Fruit fly (Drosophila melanogaster) whole organism, adult: ENCODE measurements around the gene CG11286.

Source experiments
- CG11617 ChIP-seq: fragments of 200-800 bp; sonication (Bioruptor generic); optimal IDR thresholded peaks from 2 replicates; lab custom pipeline; 2017; ENCODE audit warnings: mild to moderate bottlenecking, missing biosample characterization, missing genetic modification reagents, missing genetic modification characterization
- CG12768 ChIP-seq: fragments of 200-800 bp; sonication (Bioruptor generic); optimal IDR thresholded peaks from 2 replicates; lab custom pipeline; 2017; ENCODE audit warnings: missing biosample characterization, missing genetic modification characterization, mild to moderate bottlenecking, moderate library complexity, missing genetic modification reagents
- CG14711 ChIP-seq: fragments of 200-800 bp; sonication (Bioruptor generic); optimal IDR thresholded peaks from 2 replicates; lab custom pipeline; 2018; ENCODE audit warnings: missing biosample characterization, mild to moderate bottlenecking, missing genetic modification characterization, moderate library complexity
- CG1620 ChIP-seq: fragments of 200-800 bp; sonication (Bioruptor generic); optimal IDR thresholded peaks from 2 replicates; lab custom pipeline; 2016; ENCODE audit warnings: missing biosample characterization, missing genetic modification characterization
- CG33017 ChIP-seq: fragments of 200-800 bp; sonication (Bioruptor generic); optimal IDR thresholded peaks from 2 replicates; lab custom pipeline; 2018; ENCODE audit warnings: missing biosample characterization, mild to moderate bottlenecking, missing genetic modification characterization, moderate library complexity
- CG5204 ChIP-seq: fragments of 200-800 bp; sonication (Bioruptor generic); optimal IDR thresholded peaks from 2 replicates; lab custom pipeline; 2016; ENCODE audit warnings: missing biosample characterization, missing genetic modification characterization
- CG7045 ChIP-seq: fragments of 200-800 bp; sonication (Bioruptor generic); optimal IDR thresholded peaks from 2 replicates; lab custom pipeline; 2017; ENCODE audit warnings: missing biosample characterization, mild to moderate bottlenecking, missing genetic modification characterization
- CG7101 ChIP-seq: fragments of 200-800 bp; sonication (Bioruptor generic); optimal IDR thresholded peaks from 2 replicates; lab custom pipeline; 2018; ENCODE audit warnings: missing biosample characterization, mild to moderate bottlenecking, missing genetic modification characterization, moderate library complexity
- Clk ChIP-seq: fragments of 200-800 bp; sonication (Bioruptor generic); optimal IDR thresholded peaks from 2 replicates; lab custom pipeline; 2017; ENCODE audit warnings: missing biosample characterization, missing genetic modification characterization
- Crg-1 ChIP-seq: fragments of 200-800 bp; sonication (Bioruptor generic); optimal IDR thresholded peaks from 2 replicates; lab custom pipeline; 2016; ENCODE audit warnings: missing biosample characterization, missing genetic modification characterization
- Hr96 ChIP-seq: fragments of 200-800 bp; sonication (Bioruptor generic); optimal IDR thresholded peaks from 2 replicates; lab custom pipeline; 2016; ENCODE audit warnings: missing biosample characterization, missing genetic modification characterization
- Mnt ChIP-seq: fragments of 200-800 bp; sonication (Bioruptor generic); optimal IDR thresholded peaks from 2 replicates; lab custom pipeline; 2016; ENCODE audit warnings: missing biosample characterization, mild to moderate bottlenecking, missing genetic modification characterization
- bab1 ChIP-seq: fragments of 200-800 bp; sonication (Bioruptor generic); optimal IDR thresholded peaks from 3 replicates; lab custom pipeline; 2019; ENCODE audit warnings: missing biosample characterization, mild to moderate bottlenecking, missing genetic modification characterization, moderate library complexity
- cic ChIP-seq: fragments of 200-800 bp; sonication (Bioruptor generic); optimal IDR thresholded peaks from 2 replicates; lab custom pipeline; 2017; ENCODE audit warnings: missing biosample characterization, mild to moderate bottlenecking, missing genetic modification characterization, moderate library complexity
- cnc ChIP-seq, 2 experiments: fragments of >200 bp; optimal IDR thresholded peaks; 2 replicates each; lab custom pipeline; 2017
- kay ChIP-seq: fragments of 200-800 bp; sonication (Bioruptor generic); peaks from one replicate; lab custom pipeline; 2016; ENCODE audit warnings: missing biosample characterization, missing genetic modification characterization, borderline replicate concordance
- ovo ChIP-seq: fragments of 200-800 bp; sonication (Bioruptor generic); optimal IDR thresholded peaks from 2 replicates; lab custom pipeline; 2016; ENCODE audit warnings: missing biosample characterization, missing genetic modification characterization
- pad ChIP-seq: fragments of 200-800 bp; sonication (Bioruptor generic); optimal IDR thresholded peaks from 3 replicates; lab custom pipeline; 2017; ENCODE audit warnings: missing biosample characterization, missing genetic modification characterization, mild to moderate bottlenecking, moderate library complexity, missing genetic modification reagents
- tj ChIP-seq: fragments of 200-800 bp; sonication (Bioruptor generic); optimal IDR thresholded peaks from 3 replicates; lab custom pipeline; 2017; ENCODE audit warnings: missing biosample characterization, mild to moderate bottlenecking, missing genetic modification characterization, moderate library complexity
- toe ChIP-seq: fragments of 200-800 bp; sonication (Bioruptor generic); optimal IDR thresholded peaks from 2 replicates; lab custom pipeline; 2016; ENCODE audit warnings: missing biosample characterization, missing genetic modification characterization

The CG11286 gene

dm6 chr3R:7804332-7804731 lies 32.8 kb upstream of the CG11286 start, which contains the start of gene CG18268:
Gene CG18268 (minus strand): TSS chr3R:7804432.
- TF ChIP-seq kay (GFP tag; lab: Kevin White, UChicago) = peak; percentile 44
- peak; percentile 34 for TF ChIP-seq CG7045
- TF ChIP-seq pad = no peak
- no peak for TF ChIP-seq Hr96 (GFP tag; lab: Kevin White, UChicago)
- TF ChIP-seq cic = no peak
- TF ChIP-seq CG33017 = no peak
- TF ChIP-seq Crg-1 (GFP tag; lab: Kevin White, UChicago) = no peak
- no peak for TF ChIP-seq cnc (optimal IDR thresholded peaks at IDR 0.05; lab: Kevin White, UChicago)
- peak; percentile 22 for TF ChIP-seq CG5204 (GFP tag; lab: Kevin White, UChicago)
- TF ChIP-seq bab1 = no peak
- TF ChIP-seq CG12768 = no peak

dm6 chr3R:7802693-7803092 lies 31.1 kb upstream of the CG11286 start, which contains the start of gene CG3014:
Gene CG3014 (minus strand): TSS chr3R:7802793.
- no peak for TF ChIP-seq Crg-1 (GFP tag; lab: Kevin White, UChicago)
- no peak for TF ChIP-seq ovo (GFP tag; lab: Kevin White, UChicago)
- TF ChIP-seq CG14711 (tag; lab: Kevin White, UChicago) = no peak
- no peak for TF ChIP-seq toe (GFP tag; lab: Kevin White, UChicago)
- TF ChIP-seq CG11617 (GFP tag; lab: Kevin White, UChicago) = no peak
- no peak for TF ChIP-seq bab1
- no peak for TF ChIP-seq tj

- TF ChIP-seq Crg-1 (GFP tag; lab: Kevin White, UChicago) (no peak), cic (peak; percentile 81), CG12768 (peak; percentile 9), CG14711 (tag; lab: Kevin White, UChicago) (no peak), Mnt (peak; percentile 53)
Measured at dm6 chr3R:7798525-7798924, 27.0 kb upstream of the CG11286 start, which contains the start of gene CG18744. Gene CG18744 (minus strand): TSS chr3R:7798771.

- TF ChIP-seq Mnt (peak; percentile 26), CG1620 (GFP tag; lab: Kevin White, UChicago) (no peak), pad (no peak), tj (peak; percentile 62), CG12768 (peak; percentile 78), ovo (GFP tag; lab: Kevin White, UChicago) (peak; percentile 36), CG14711 (tag; lab: Kevin White, UChicago) (no peak), Hr96 (GFP tag; lab: Kevin White, UChicago) (peak; percentile 31), CG7045 (peak; percentile 73), CG5204 (GFP tag; lab: Kevin White, UChicago) (peak; percentile 19), Crg-1 (GFP tag; lab: Kevin White, UChicago) (no peak), toe (GFP tag; lab: Kevin White, UChicago) (peak; percentile 45), CG11617 (GFP tag; lab: Kevin White, UChicago) (peak; percentile 73), cnc (optimal IDR thresholded peaks at IDR 0.05; lab: Kevin White, UChicago) (no peak), kay (GFP tag; lab: Kevin White, UChicago) (peak; percentile 98), Clk (GFP tag; lab: Kevin White, UChicago) (no peak), cic (peak; percentile 81), bab1 (peak; percentile 21), CG7101 (tag; lab: Kevin White, UChicago) (peak; percentile 48), CG33017 (peak; percentile 85)
Measured at dm6 chr3R:7793855-7794254, 22.3 kb upstream of the CG11286 start, which contains the start of gene CG2641. Gene CG2641 (plus strand): TSS chr3R:7794069.

- TF ChIP-seq cic (peak; percentile 48), toe (GFP tag; lab: Kevin White, UChicago) (no peak), CG5204 (GFP tag; lab: Kevin White, UChicago) (peak; percentile 13), CG33017 (peak; percentile 16), CG11617 (GFP tag; lab: Kevin White, UChicago) (no peak), Hr96 (GFP tag; lab: Kevin White, UChicago) (peak; percentile 21), pad (peak; percentile 17), Mnt (peak; percentile 68)
Measured at dm6 chr3R:7790583-7791034, 19.1 kb upstream of the CG11286 start, which contains the start of gene CG10086. Gene CG10086 (plus strand): TSS chr3R:7790633.

- TF ChIP-seq kay (GFP tag; lab: Kevin White, UChicago) (no peak), Mnt (no peak), CG33017 (no peak), CG7045 (no peak), CG11617 (GFP tag; lab: Kevin White, UChicago) (no peak), tj (no peak), Hr96 (GFP tag; lab: Kevin White, UChicago) (no peak), CG7101 (tag; lab: Kevin White, UChicago) (no peak), pad (no peak), Clk (GFP tag; lab: Kevin White, UChicago) (no peak), toe (GFP tag; lab: Kevin White, UChicago) (no peak), ovo (GFP tag; lab: Kevin White, UChicago) (no peak), bab1 (no peak), CG12768 (no peak), cnc (optimal IDR thresholded peaks at IDR 0.05; lab: Kevin White, UChicago) (no peak), cic (no peak)
Measured at dm6 chr3R:7790087-7790486, 18.5 kb upstream of the CG11286 start, which contains the start of gene CG18746. Gene CG18746 (minus strand): TSS chr3R:7790187.

dm6 chr3R:7787899-7788298 lies 16.3 kb upstream of the CG11286 start, which contains the start of gene CG18748:
Gene CG18748 (minus strand): TSS chr3R:7787923.
- TF ChIP-seq cic (peak; percentile 65), CG5204 (GFP tag; lab: Kevin White, UChicago) (peak; percentile 8), kay (GFP tag; lab: Kevin White, UChicago) (peak; percentile 27), CG11617 (GFP tag; lab: Kevin White, UChicago) (peak; percentile 0), Mnt (peak; percentile 5), bab1 (no peak), CG12768 (no peak)
